Fruit fly (Drosophila melanogaster) whole organism, embryonic: ENCODE data around the gene CG4133.
A peak's percentile ranks its signal among the peaks of the same experiment; 100 is the strongest.

ENCODE experiments used
- Atf3 ChIP-seq: fragments of 200-800 bp; sonication (Bioruptor generic); optimal IDR thresholded peaks from 3 replicates; lab custom pipeline; 2016; ENCODE audit warnings: missing biosample characterization, missing genetic modification characterization
- CG1024 ChIP-seq: fragments of 200-800 bp; sonication (Bioruptor generic); IDR thresholded peaks from 2 replicates; pipeline ENCODE4 v1.3.6; 2022; ENCODE audit warnings: missing biosample characterization, missing genetic modification characterization
- CG10565 ChIP-seq: fragments of 200-800 bp; sonication (Bioruptor generic); optimal IDR thresholded peaks from 3 replicates; lab custom pipeline; 2016; ENCODE audit warnings: missing biosample characterization, mild to moderate bottlenecking, missing genetic modification characterization
- CG11247 ChIP-seq: fragments of 200-800 bp; sonication (Bioruptor generic); IDR thresholded peaks from 2 replicates; pipeline ENCODE4 v1.3.6; 2022; ENCODE audit warnings: missing biosample characterization, missing genetic modification characterization
- CG11398 ChIP-seq: fragments of 200-800 bp; sonication (Bioruptor generic); optimal IDR thresholded peaks from 2 replicates; lab custom pipeline; 2016; ENCODE audit warnings: missing biosample characterization, missing genetic modification characterization
- CG1529 ChIP-seq: fragments of 200-800 bp; sonication (Bioruptor generic); optimal IDR thresholded peaks from 3 replicates; lab custom pipeline; 2018; ENCODE audit warnings: missing biosample characterization, missing genetic modification characterization
- CG15479 ChIP-seq: fragments of 200-800 bp; sonication (Bioruptor generic); optimal IDR thresholded peaks from 3 replicates; lab custom pipeline; 2019; ENCODE audit warnings: missing biosample characterization, mild to moderate bottlenecking, missing genetic modification characterization, moderate library complexity
- CG15601 ChIP-seq: fragments of 200-800 bp; sonication (Bioruptor generic); optimal IDR thresholded peaks from 3 replicates; lab custom pipeline; 2019; ENCODE audit warnings: missing biosample characterization, mild to moderate bottlenecking, missing genetic modification characterization, moderate library complexity
- CG17186 ChIP-seq: fragments of 200-800 bp; sonication (Bioruptor generic); optimal IDR thresholded peaks from 3 replicates; lab custom pipeline; 2017; ENCODE audit warnings: missing biosample characterization, missing genetic modification reagents, missing genetic modification characterization
- CG17385 ChIP-seq: fragments of 200-800 bp; sonication (Bioruptor generic); optimal IDR thresholded peaks from 3 replicates; lab custom pipeline; 2018; ENCODE audit warnings: missing biosample characterization, mild to moderate bottlenecking, missing genetic modification characterization
- CG17912 ChIP-seq: fragments of 200-800 bp; sonication (Bioruptor generic); optimal IDR thresholded peaks from 2 replicates; lab custom pipeline; 2018; ENCODE audit warnings: missing biosample characterization, mild to moderate bottlenecking, missing genetic modification characterization
- CG18619 ChIP-seq: fragments of 200-800 bp; sonication (Bioruptor generic); optimal IDR thresholded peaks from 3 replicates; lab custom pipeline; 2017; ENCODE audit warnings: missing biosample characterization, mild to moderate bottlenecking, missing genetic modification characterization
- CG31388 ChIP-seq: fragments of 200-800 bp; sonication (Bioruptor generic); optimal IDR thresholded peaks from 2 replicates; lab custom pipeline; 2016; ENCODE audit warnings: missing biosample characterization, missing genetic modification characterization
- CG3838 ChIP-seq: fragments of 200-800 bp; sonication (Bioruptor generic); optimal IDR thresholded peaks from 3 replicates; lab custom pipeline; 2016; ENCODE audit warnings: missing biosample characterization, missing genetic modification characterization
- CG4282 ChIP-seq: fragments of 200-800 bp; sonication (Bioruptor generic); optimal IDR thresholded peaks from 2 replicates; lab custom pipeline; 2016; ENCODE audit warnings: missing biosample characterization, missing genetic modification characterization
- CG6854 ChIP-seq: fragments of 200-800 bp; sonication (Bioruptor generic); optimal IDR thresholded peaks from 3 replicates; lab custom pipeline; 2017; ENCODE audit warnings: missing biosample characterization, mild to moderate bottlenecking, missing genetic modification characterization
- Dad ChIP-seq: fragments of 200-800 bp; sonication (Bioruptor generic); optimal IDR thresholded peaks from 3 replicates; lab custom pipeline; 2016; ENCODE audit warnings: missing biosample characterization, missing genetic modification characterization
- Dbx ChIP-seq: fragments of 200-800 bp; sonication (Bioruptor generic); IDR thresholded peaks from 3 replicates; pipeline ENCODE4 v1.3.6; 2022; ENCODE audit warnings: missing biosample characterization, missing genetic modification characterization
- ERR ChIP-seq: fragments of 200-800 bp; sonication (Bioruptor generic); optimal IDR thresholded peaks from 2 replicates; lab custom pipeline; 2016; ENCODE audit warnings: missing biosample characterization, missing genetic modification characterization
- Lhr ChIP-seq: fragments of 200-800 bp; sonication (Bioruptor generic); optimal IDR thresholded peaks from 3 replicates; lab custom pipeline; 2017; ENCODE audit warnings: mild to moderate bottlenecking, missing biosample characterization, missing genetic modification reagents, missing genetic modification characterization
- Meics ChIP-seq: fragments of 200-800 bp; sonication (Bioruptor generic); optimal IDR thresholded peaks from 2 replicates; lab custom pipeline; 2017; ENCODE audit warnings: missing biosample characterization, mild to moderate bottlenecking, missing genetic modification characterization
- Mrtf ChIP-seq: fragments of 200-800 bp; sonication (Bioruptor generic); IDR thresholded peaks from 3 replicates; pipeline ENCODE4 v1.3.6; 2022; ENCODE audit warnings: missing biosample characterization, missing genetic modification characterization
- NfI ChIP-seq: fragments of 200-800 bp; sonication (Bioruptor generic); optimal IDR thresholded peaks from 3 replicates; lab custom pipeline; 2018; ENCODE audit warnings: missing biosample characterization, mild to moderate bottlenecking, missing genetic modification characterization, moderate library complexity
- Rx ChIP-seq: fragments of 200-800 bp; sonication (Bioruptor generic); IDR thresholded peaks from 2 replicates; pipeline ENCODE4 v1.3.6; 2022; ENCODE audit warnings: missing biosample characterization, missing genetic modification characterization
- cas ChIP-seq: fragments of 200-800 bp; sonication (Bioruptor generic); IDR thresholded peaks from 2 replicates; pipeline ENCODE4 v1.3.6; 2022; ENCODE audit warnings: missing biosample characterization, missing genetic modification characterization
- croc ChIP-seq: fragments of 200-800 bp; sonication (Bioruptor generic); conservative IDR thresholded peaks from 3 replicates; pipeline ENCODE4 v1.3.6; 2022; ENCODE audit warnings: missing biosample characterization, missing genetic modification characterization
- crp ChIP-seq, 2 experiments: fragments of 200-800 bp; sonication (Bioruptor generic); optimal IDR thresholded peaks; 2 replicates in 1 of 2; 3 replicates in 1 of 2; lab custom pipeline; 2017; ENCODE audit warnings: missing biosample characterization in 2 of 2, missing genetic modification characterization in 2 of 2, mild to moderate bottlenecking in 1 of 2, moderate library complexity in 1 of 2
- dati ChIP-seq: fragments of 200-800 bp; sonication (Bioruptor generic); IDR thresholded peaks from 2 replicates; pipeline ENCODE4 v1.3.6; 2022; ENCODE audit warnings: missing biosample characterization, missing genetic modification characterization
- eve ChIP-seq, 2 experiments: fragments of >200 bp; optimal IDR thresholded peaks; 2 replicates each; lab custom pipeline; 2017; ENCODE audit warnings: missing biosample characterization in 2 of 2, missing genetic modification characterization in 2 of 2
- fu2 ChIP-seq: fragments of 200-800 bp; sonication (Bioruptor generic); optimal IDR thresholded peaks from 2 replicates; lab custom pipeline; 2016; ENCODE audit warnings: missing biosample characterization, missing genetic modification characterization
- gce ChIP-seq: fragments of 200-800 bp; sonication (Bioruptor generic); IDR thresholded peaks from 3 replicates; pipeline ENCODE4 v1.3.6; 2022; ENCODE audit warnings: missing biosample characterization, missing genetic modification characterization
- hbn ChIP-seq: fragments of 200-800 bp; sonication (Bioruptor generic); IDR thresholded peaks from 2 replicates; pipeline ENCODE4 v1.3.6; 2022; ENCODE audit warnings: missing biosample characterization, missing genetic modification characterization; ENCODE audit not compliant: partially characterized antibody
- ind ChIP-seq: fragments of 200-800 bp; sonication (Bioruptor generic); optimal IDR thresholded peaks from 3 replicates; lab custom pipeline; 2016; ENCODE audit warnings: missing biosample characterization, missing genetic modification characterization
- kah ChIP-seq: fragments of 200-800 bp; sonication (Bioruptor generic); optimal IDR thresholded peaks from 2 replicates; lab custom pipeline; 2018; ENCODE audit warnings: missing biosample characterization, mild to moderate bottlenecking, missing genetic modification characterization
- lola ChIP-seq, 3 experiments: fragments of >200 bp in 2 of 3; fragments of 200-800 bp in 1 of 3; sonication (Bioruptor generic) in 1 of 3; optimal IDR thresholded peaks; 2 replicates each; lab custom pipeline; 2017 to 2019; ENCODE audit warnings: missing biosample characterization in 3 of 3, missing genetic modification characterization in 3 of 3, mild to moderate bottlenecking in 1 of 3, moderate library complexity in 1 of 3
- maf-S ChIP-seq: fragments of 200-800 bp; sonication (Bioruptor generic); optimal IDR thresholded peaks from 2 replicates; lab custom pipeline; 2016; ENCODE audit warnings: missing biosample characterization, missing genetic modification characterization
- mld ChIP-seq: fragments of 200-800 bp; sonication (Bioruptor generic); IDR thresholded peaks from 3 replicates; pipeline ENCODE4 v1.3.6; 2022; ENCODE audit warnings: missing biosample characterization, missing genetic modification characterization; ENCODE audit not compliant: partially characterized antibody
- org-1 ChIP-seq: fragments of 200-800 bp; sonication (Bioruptor generic); optimal IDR thresholded peaks from 2 replicates; lab custom pipeline; 2017; ENCODE audit warnings: missing biosample characterization, missing genetic modification characterization
- pho ChIP-seq: fragments of 200-800 bp; sonication (Bioruptor generic); optimal IDR thresholded peaks from 2 replicates; lab custom pipeline; 2016; ENCODE audit warnings: missing biosample characterization, missing genetic modification characterization
- psq ChIP-seq: fragments of 200-800 bp; sonication (Bioruptor generic); optimal IDR thresholded peaks from 2 replicates; lab custom pipeline; 2017; ENCODE audit warnings: missing biosample characterization, missing genetic modification characterization
- ro ChIP-seq: fragments of 200-800 bp; sonication (Bioruptor generic); IDR thresholded peaks from 2 replicates; pipeline ENCODE4 v1.3.6; 2022; ENCODE audit warnings: missing biosample characterization, missing genetic modification characterization
- row ChIP-seq: fragments of 200-800 bp; sonication (Bioruptor generic); IDR thresholded peaks from 3 replicates; pipeline ENCODE4 v1.3.6; 2022; ENCODE audit warnings: missing biosample characterization, missing genetic modification characterization
- run ChIP-seq: fragments of 200-800 bp; sonication (Bioruptor generic); optimal IDR thresholded peaks from 3 replicates; lab custom pipeline; 2018; ENCODE audit warnings: missing biosample characterization, mild to moderate bottlenecking, missing genetic modification characterization
- sc ChIP-seq, 3 experiments: fragments of >200 bp in 2 of 3; fragments of 200-800 bp in 1 of 3; sonication (Bioruptor generic) in 1 of 3; optimal IDR thresholded peaks; 2 replicates in 2 of 3; 3 replicates in 1 of 3; lab custom pipeline; 2017; ENCODE audit warnings: mild to moderate bottlenecking in 1 of 3, missing biosample characterization in 1 of 3, missing genetic modification characterization in 1 of 3, missing genetic modification reagents in 1 of 3
- sima ChIP-seq: fragments of 200-800 bp; sonication (Bioruptor generic); optimal IDR thresholded peaks from 2 replicates; lab custom pipeline; 2016; ENCODE audit warnings: missing biosample characterization, missing genetic modification characterization
- sisA ChIP-seq: fragments of 200-800 bp; sonication (Bioruptor generic); IDR thresholded peaks from 2 replicates; pipeline ENCODE4 v1.3.6; 2022; ENCODE audit warnings: missing biosample characterization, missing genetic modification characterization
- toy ChIP-seq: fragments of 200-800 bp; sonication (Bioruptor generic); IDR thresholded peaks from 2 replicates; pipeline ENCODE4 v1.3.6; 2022; ENCODE audit warnings: missing biosample characterization, missing genetic modification characterization
- unc-4 ChIP-seq: fragments of 200-800 bp; sonication (Bioruptor generic); IDR thresholded peaks from 2 replicates; pipeline ENCODE4 v1.3.6; 2022; ENCODE audit warnings: missing biosample characterization, missing genetic modification characterization; ENCODE audit not compliant: partially characterized antibody
- wor ChIP-seq: fragments of 200-800 bp; sonication (Bioruptor generic); IDR thresholded peaks from 2 replicates; pipeline ENCODE4 v1.3.6; 2022; ENCODE audit warnings: missing biosample characterization, missing genetic modification characterization
- zfh1 ChIP-seq: fragments of 200-800 bp; sonication (Bioruptor generic); IDR thresholded peaks from 3 replicates; pipeline ENCODE4 v1.3.6; 2022; ENCODE audit warnings: missing biosample characterization, missing genetic modification characterization

Gene CG4133

DNA sequence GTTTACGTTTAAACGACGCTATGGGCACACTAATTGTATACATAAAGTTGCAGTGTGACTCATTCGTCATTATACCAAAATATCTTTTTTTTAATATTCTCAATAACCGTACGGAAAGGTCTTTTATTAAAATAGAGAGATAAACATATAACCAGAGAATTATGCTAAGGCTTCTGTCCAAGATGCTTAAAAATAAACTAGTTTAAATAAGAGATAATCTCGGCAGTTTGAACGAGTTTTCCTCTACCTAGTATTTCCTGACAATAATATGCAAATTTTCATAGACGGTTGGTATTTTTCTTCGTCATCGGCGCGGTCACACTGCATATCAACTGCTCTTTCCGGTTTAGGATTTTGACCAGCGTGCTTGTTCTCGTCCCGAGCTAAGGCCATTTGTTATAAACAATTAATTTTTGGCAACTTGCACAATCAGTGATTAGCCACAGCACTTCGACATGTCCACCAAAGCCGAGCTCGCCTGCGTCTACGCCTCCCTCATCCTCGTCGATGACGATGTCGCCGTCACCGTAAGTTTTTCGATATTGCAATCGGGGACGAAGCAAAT lies 35.6 kb upstream of the CG4133 start, which contains the start of the genes CG13690 and RpLP1 (continued):
- TF ChIP-seq crp (GFP tag; optimal IDR thresholded peaks at IDR 0.05; lab: Kevin White, UChicago) (peak in 1 of 2 experiments; percentile 44), Dbx (peak; percentile 48; the same call in 1 of the 3 replicates), Lhr (GFP tag; lab: Kevin White, UChicago) (peak; percentile 84), ind (GFP tag; lab: Kevin White, UChicago) (peak; percentile 13), CG1529 (GFP tag; lab: Kevin White, UChicago) (peak; percentile 74), wor (no peak), kah (GFP tag; lab: Kevin White, UChicago) (peak; percentile 76), ERR (no peak), row (GFP tag; lab: Robert Waterston, UW) (peak; percentile 45; the same call in 2 of the 3 replicates), croc (GFP tag; lab: Robert Waterston, UW) (no peak), CG4282 (GFP tag; lab: Kevin White, UChicago) (no peak), run (tag; lab: Kevin White, UChicago) (peak; percentile 65), maf-S (GFP tag; lab: Kevin White, UChicago) (peak; percentile 67), Rx (GFP tag; lab: Robert Waterston, UW) (0 out of 2 replicates have a peak, but pooled peaks have one; percentile 6), sisA (GFP tag; lab: Robert Waterston, UW) (no peak), CG15601 (tag; lab: Kevin White, UChicago) (peak; percentile 86), hbn (GFP tag; lab: Robert Waterston, UW) (no peak), Atf3 (GFP tag; lab: Kevin White, UChicago) (peak; percentile 37), psq (no peak), CG1024 (GFP tag; lab: Robert Waterston, UW) (peak; percentile 43; the same call in 1 of the 2 replicates), NfI (GFP tag; lab: Kevin White, UChicago) (peak; percentile 81), pho (GFP tag; lab: Kevin White, UChicago) (peak; percentile 44), lola (GFP tag; optimal IDR thresholded peaks at IDR 0.05; lab: Kevin White, UChicago) (peak in 1 of 3 experiments; percentile 55), dati (no peak), sc (optimal IDR thresholded peaks at IDR 0.05; lab: Kevin White, UChicago) (no peak), sc (GFP tag; optimal IDR thresholded peaks at IDR 0.05; lab: Kevin White, UChicago) (peak; percentile 72), Meics (GFP tag; lab: Kevin White, UChicago) (peak; percentile 91), CG31388 (GFP tag; lab: Kevin White, UChicago) (no peak), CG17385 (GFP tag; lab: Kevin White, UChicago) (peak; percentile 84), CG17186 (GFP tag; lab: Kevin White, UChicago) (peak; percentile 83), cas (0 out of 2 replicates have a peak, but pooled peaks have one; percentile 6), mld (no peak), CG6854 (GFP tag; lab: Kevin White, UChicago) (peak; percentile 64), CG17912 (GFP tag; lab: Kevin White, UChicago) (peak; percentile 87), toy (no peak), unc-4 (GFP tag; lab: Robert Waterston, UW) (no peak), CG11398 (GFP tag; lab: Kevin White, UChicago) (peak; percentile 72), sima (GFP tag; lab: Kevin White, UChicago) (no peak), CG11247 (no peak), CG18619 (GFP tag; lab: Kevin White, UChicago) (peak; percentile 85), CG3838 (GFP tag; lab: Kevin White, UChicago) (peak; percentile 5), ro (GFP tag; lab: Robert Waterston, UW) (no peak), CG10565 (peak; percentile 3), Mrtf (GFP tag; lab: Robert Waterston, UW) (no peak), Dad (GFP tag; lab: Kevin White, UChicago) (peak; percentile 58), eve (GFP tag; optimal IDR thresholded peaks at IDR 0.05; lab: Kevin White, UChicago) (no peak), gce (peak; percentile 69; the same call in 1 of the 3 replicates), zfh1 (GFP tag; lab: Robert Waterston, UW) (peak; percentile 76), org-1 (peak; percentile 67), fu2 (GFP tag; lab: Kevin White, UChicago) (peak; percentile 40), CG15479 (peak; percentile 29)
